Fruit fly (Drosophila melanogaster) whole organism, embryonic: Measurements from ENCODE around the gene MFS9.

Experiments
- C15 ChIP-seq: fragments of 200-800 bp; sonication (Bioruptor generic); IDR thresholded peaks from 3 replicates; pipeline ENCODE4 v1.3.6; 2022; ENCODE audit warnings: missing biosample characterization, missing genetic modification characterization
- CG11247 ChIP-seq: fragments of 200-800 bp; sonication (Bioruptor generic); IDR thresholded peaks from 2 replicates; pipeline ENCODE4 v1.3.6; 2022; ENCODE audit warnings: missing biosample characterization, missing genetic modification characterization
- CG11456 ChIP-seq: fragments of 200-800 bp; sonication (Bioruptor generic); IDR thresholded peaks from 3 replicates; pipeline ENCODE4 v1.3.6; 2022; ENCODE audit warnings: missing biosample characterization, missing genetic modification characterization
- CG15269 ChIP-seq: fragments of 200-800 bp; sonication (Bioruptor generic); optimal IDR thresholded peaks from 2 replicates; lab custom pipeline; 2018; ENCODE audit warnings: missing biosample characterization, mild to moderate bottlenecking, missing genetic modification characterization, moderate library complexity
- CG15514 ChIP-seq: fragments of 200-800 bp; sonication (Bioruptor generic); optimal IDR thresholded peaks from 3 replicates; lab custom pipeline; 2017; ENCODE audit warnings: missing biosample characterization, missing genetic modification characterization, mild to moderate bottlenecking, moderate library complexity, missing genetic modification reagents
- CG15696 ChIP-seq: fragments of 200-800 bp; sonication (Bioruptor generic); optimal IDR thresholded peaks from 2 replicates; lab custom pipeline; 2019; ENCODE audit warnings: missing biosample characterization, mild to moderate bottlenecking, missing genetic modification characterization, moderate library complexity
- CG18011 ChIP-seq: fragments of 200-800 bp; sonication (Bioruptor generic); optimal IDR thresholded peaks from 2 replicates; lab custom pipeline; 2017; ENCODE audit warnings: missing biosample characterization, missing genetic modification characterization, mild to moderate bottlenecking, moderate library complexity, missing genotype
- CG2712 ChIP-seq: fragments of 200-800 bp; optimal IDR thresholded peaks from 3 replicates; lab custom pipeline; 2019; ENCODE audit warnings: missing biosample characterization, mild to moderate bottlenecking, missing genetic modification characterization, moderate library complexity
- CG31388 ChIP-seq: fragments of 200-800 bp; sonication (Bioruptor generic); optimal IDR thresholded peaks from 2 replicates; lab custom pipeline; 2016; ENCODE audit warnings: missing biosample characterization, missing genetic modification characterization
- CG3281 ChIP-seq: fragments of 200-800 bp; sonication (Bioruptor generic); optimal IDR thresholded peaks from 3 replicates; lab custom pipeline; 2017; ENCODE audit warnings: missing biosample characterization, mild to moderate bottlenecking, missing genetic modification characterization
- CG33213 ChIP-seq: fragments of 200-800 bp; sonication (Bioruptor generic); optimal IDR thresholded peaks from 3 replicates; lab custom pipeline; 2016; ENCODE audit warnings: missing biosample characterization, missing genetic modification characterization
- CG4328 ChIP-seq: fragments of 200-800 bp; sonication (Bioruptor generic); optimal IDR thresholded peaks from 3 replicates; lab custom pipeline; 2017; ENCODE audit warnings: missing biosample characterization, missing genetic modification reagents, missing genetic modification characterization
- CG7987 ChIP-seq: fragments of 200-800 bp; sonication (Bioruptor generic); optimal IDR thresholded peaks from 2 replicates; lab custom pipeline; 2018; ENCODE audit warnings: missing biosample characterization, mild to moderate bottlenecking, missing genetic modification characterization, moderate library complexity
- CG8290 ChIP-seq, 3 experiments: fragments of 200-800 bp; sonication (Bioruptor generic); optimal IDR thresholded peaks; 2 replicates each; lab custom pipeline; 2016 to 2019; ENCODE audit warnings: missing biosample characterization in 3 of 3, missing genetic modification characterization in 3 of 3, mild to moderate bottlenecking in 2 of 3, moderate library complexity in 1 of 3
- CG9215 ChIP-seq: fragments of 200-800 bp; sonication (Bioruptor generic); IDR thresholded peaks from 2 replicates; pipeline ENCODE4 v1.3.6; 2022; ENCODE audit warnings: missing biosample characterization, missing genetic modification characterization
- CG9876 ChIP-seq: fragments of 200-800 bp; sonication (Bioruptor generic); optimal IDR thresholded peaks from 2 replicates; lab custom pipeline; 2016; ENCODE audit warnings: missing biosample characterization, missing genetic modification characterization
- Dbx ChIP-seq: fragments of 200-800 bp; sonication (Bioruptor generic); IDR thresholded peaks from 3 replicates; pipeline ENCODE4 v1.3.6; 2022; ENCODE audit warnings: missing biosample characterization, missing genetic modification characterization
- Dip3 ChIP-seq: fragments of 200-800 bp; sonication (Bioruptor generic); optimal IDR thresholded peaks from 3 replicates; lab custom pipeline; 2016; ENCODE audit warnings: missing biosample characterization, missing genetic modification characterization
- Eip74EF ChIP-seq, 2 experiments: fragments of 200-800 bp in 1 of 2; fragments of >200 bp in 1 of 2; sonication (Bioruptor generic) in 1 of 2; optimal IDR thresholded peaks; 2 replicates each; lab custom pipeline; 2017 to 2019; ENCODE audit warnings: missing biosample characterization in 2 of 2, missing genetic modification characterization in 2 of 2, mild to moderate bottlenecking in 1 of 2, moderate library complexity in 1 of 2
- HHEX ChIP-seq: fragments of 200-800 bp; sonication (Bioruptor generic); optimal IDR thresholded peaks from 3 replicates; lab custom pipeline; 2017; ENCODE audit warnings: missing biosample characterization, mild to moderate bottlenecking, missing genetic modification characterization, missing genetic modification reagents
- Mad ChIP-seq: fragments of 200-800 bp; sonication (Bioruptor generic); optimal IDR thresholded peaks from 2 replicates; lab custom pipeline; 2016; ENCODE audit warnings: missing biosample characterization, missing genetic modification characterization
- Nf-YC ChIP-seq: fragments of 200-800 bp; optimal IDR thresholded peaks from 3 replicates; lab custom pipeline; 2019; ENCODE audit warnings: missing biosample characterization, mild to moderate bottlenecking, missing genetic modification characterization, moderate library complexity
- Sox102F ChIP-seq: fragments of 200-800 bp; sonication (Bioruptor generic); optimal IDR thresholded peaks from 2 replicates; lab custom pipeline; 2018; ENCODE audit warnings: missing biosample characterization, mild to moderate bottlenecking, missing genetic modification characterization, moderate library complexity
- Sry-β ChIP-seq: fragments of 200-800 bp; sonication (Bioruptor generic); optimal IDR thresholded peaks from 2 replicates; lab custom pipeline; 2018; ENCODE audit warnings: missing biosample characterization, mild to moderate bottlenecking, missing genetic modification characterization, moderate library complexity
- Sry-δ ChIP-seq: fragments of 200-800 bp; sonication (Bioruptor generic); optimal IDR thresholded peaks from 2 replicates; lab custom pipeline; 2016; ENCODE audit warnings: missing biosample characterization, missing genetic modification characterization
- ab ChIP-seq: fragments of 200-800 bp; sonication (Bioruptor generic); optimal IDR thresholded peaks from 2 replicates; lab custom pipeline; 2016; ENCODE audit warnings: missing biosample characterization, missing genetic modification characterization
- ato ChIP-seq: fragments of 200-800 bp; sonication (Bioruptor generic); IDR thresholded peaks from 2 replicates; pipeline ENCODE4 v1.3.6; 2022; ENCODE audit warnings: missing biosample characterization, missing genetic modification characterization; ENCODE audit not compliant: partially characterized antibody
- bcd ChIP-seq: fragments of 200-800 bp; sonication (Bioruptor generic); optimal IDR thresholded peaks from 2 replicates; lab custom pipeline; 2017; ENCODE audit warnings: missing biosample characterization, mild to moderate bottlenecking, missing genetic modification characterization
- bowl ChIP-seq: fragments of 200-800 bp; sonication (Bioruptor generic); IDR thresholded peaks from 2 replicates; pipeline ENCODE4 v1.3.6; 2022; ENCODE audit warnings: missing biosample characterization, missing genetic modification characterization
- chinmo ChIP-seq: fragments of 200-800 bp; sonication (Bioruptor generic); IDR thresholded peaks from 4 replicates; pipeline ENCODE4 v1.3.6; 2022; ENCODE audit warnings: missing biosample characterization, missing genetic modification characterization; ENCODE audit not compliant: partially characterized antibody
- dmrt99B ChIP-seq: fragments of 200-800 bp; sonication (Bioruptor generic); optimal IDR thresholded peaks from 2 replicates; lab custom pipeline; 2018; ENCODE audit warnings: missing biosample characterization, mild to moderate bottlenecking, missing genetic modification characterization, moderate library complexity
- en ChIP-seq: fragments of 200-800 bp; sonication (Bioruptor generic); optimal IDR thresholded peaks from 2 replicates; lab custom pipeline; 2016; ENCODE audit warnings: missing biosample characterization, missing genetic modification characterization
- gsb-n ChIP-seq: fragments of 200-800 bp; sonication (Bioruptor generic); optimal IDR thresholded peaks from 3 replicates; lab custom pipeline; 2018; ENCODE audit warnings: missing biosample characterization, mild to moderate bottlenecking, missing genetic modification characterization
- kay ChIP-seq: fragments of 200-800 bp; sonication (Bioruptor generic); optimal IDR thresholded peaks from 2 replicates; lab custom pipeline; 2016; ENCODE audit warnings: missing biosample characterization, missing genetic modification characterization
- lbe ChIP-seq: fragments of 200-800 bp; sonication (Bioruptor generic); optimal IDR thresholded peaks from 2 replicates; lab custom pipeline; 2016; ENCODE audit warnings: missing biosample characterization, mild to moderate bottlenecking, missing genetic modification characterization
- mirr ChIP-seq: fragments of 200-800 bp; sonication (Bioruptor generic); optimal IDR thresholded peaks from 3 replicates; lab custom pipeline; 2018; ENCODE audit warnings: missing biosample characterization, mild to moderate bottlenecking, missing genetic modification characterization
- mld ChIP-seq: fragments of 200-800 bp; sonication (Bioruptor generic); IDR thresholded peaks from 3 replicates; pipeline ENCODE4 v1.3.6; 2022; ENCODE audit warnings: missing biosample characterization, missing genetic modification characterization; ENCODE audit not compliant: partially characterized antibody
- otp ChIP-seq: fragments of 200-800 bp; sonication (Bioruptor generic); IDR thresholded peaks from 3 replicates; pipeline ENCODE4, ENCODE4 v1.3.6; 2022; ENCODE audit warnings: missing biosample characterization, missing genetic modification characterization
- pnt ChIP-seq: fragments of 200-800 bp; sonication (Bioruptor generic); optimal IDR thresholded peaks from 3 replicates; lab custom pipeline; 2016; ENCODE audit warnings: missing biosample characterization, missing genetic modification characterization
- seq ChIP-seq: fragments of 200-800 bp; sonication (Bioruptor generic); IDR thresholded peaks from 2 replicates; pipeline ENCODE4 v1.3.6; 2022; ENCODE audit warnings: missing biosample characterization, missing genetic modification characterization
- sima ChIP-seq: fragments of 200-800 bp; sonication (Bioruptor generic); optimal IDR thresholded peaks from 2 replicates; lab custom pipeline; 2016; ENCODE audit warnings: missing biosample characterization, missing genetic modification characterization
- so ChIP-seq: fragments of 200-800 bp; sonication (Bioruptor generic); IDR thresholded peaks from 3 replicates; pipeline ENCODE4 v1.3.6; 2022; ENCODE audit warnings: missing biosample characterization, missing genetic modification characterization
- tup ChIP-seq: fragments of 200-800 bp; sonication (Bioruptor generic); optimal IDR thresholded peaks from 2 replicates; lab custom pipeline; 2016; ENCODE audit warnings: missing biosample characterization, mild to moderate bottlenecking, missing genetic modification characterization, moderate library complexity
- twi ChIP-seq: fragments of 200-800 bp; optimal IDR thresholded peaks from 2 replicates; lab custom pipeline; 2019; ENCODE audit warnings: missing biosample characterization, mild to moderate bottlenecking, missing genetic modification characterization, moderate library complexity
- wdn ChIP-seq: fragments of 200-800 bp; sonication (Bioruptor generic); IDR thresholded peaks from 2 replicates; pipeline ENCODE4 v1.3.6; 2022; ENCODE audit warnings: missing biosample characterization, missing genetic modification characterization
- wor ChIP-seq: fragments of 200-800 bp; sonication (Bioruptor generic); IDR thresholded peaks from 2 replicates; pipeline ENCODE4 v1.3.6; 2022; ENCODE audit warnings: missing biosample characterization, missing genetic modification characterization
- zf30C ChIP-seq: fragments of 200-800 bp; sonication (Bioruptor generic); optimal IDR thresholded peaks from 3 replicates; lab custom pipeline; 2018; ENCODE audit warnings: missing biosample characterization, mild to moderate bottlenecking, missing genetic modification characterization
- zfh1 ChIP-seq: fragments of 200-800 bp; sonication (Bioruptor generic); IDR thresholded peaks from 3 replicates; pipeline ENCODE4 v1.3.6; 2022; ENCODE audit warnings: missing biosample characterization, missing genetic modification characterization

The MFS9 gene

DNA sequence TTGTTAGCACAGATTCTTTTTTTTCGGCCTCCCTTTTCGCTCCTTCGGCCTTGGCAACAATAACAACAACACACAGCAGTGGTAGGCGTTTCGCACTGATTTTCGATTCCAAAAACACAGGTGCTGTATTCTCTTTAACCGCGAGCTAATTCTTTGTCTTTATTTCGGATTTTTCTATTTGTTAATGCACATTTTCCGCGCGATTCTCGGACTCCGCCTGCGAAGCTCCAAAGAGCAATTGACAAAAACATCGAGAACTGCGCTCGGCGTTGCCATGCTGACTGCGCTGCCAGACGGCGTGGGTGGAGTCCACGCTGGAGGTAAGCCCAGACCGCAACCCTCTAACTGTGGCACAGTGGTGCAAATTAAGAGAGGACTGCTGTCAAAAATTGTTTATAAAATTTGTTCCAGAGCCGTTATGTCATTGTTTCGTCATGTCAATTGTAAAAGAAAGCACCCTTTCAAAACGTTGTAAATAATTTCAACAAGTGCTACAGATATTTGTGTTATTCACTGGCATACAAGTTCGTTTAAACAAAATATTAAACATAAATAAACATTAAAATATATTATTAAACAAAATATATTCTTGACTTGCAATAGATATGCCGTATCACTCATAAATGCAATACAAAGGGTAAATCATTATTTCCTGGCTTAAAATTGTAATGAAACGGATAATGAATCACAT is 45.3 kb upstream of the MFS9 start, which contains the start of the genes DPCoAC and CG5180 (continued):
- TF ChIP-seq CG3281 (GFP tag; lab: Kevin White, UChicago) (peak; percentile 59), seq (GFP tag; lab: Robert Waterston, UW) (peak; percentile 40; the same call in 1 of the 2 replicates), lbe (peak; percentile 22), Dip3 (GFP tag; lab: Kevin White, UChicago) (peak; percentile 75), mld (GFP tag; lab: Robert Waterston, UW) (no peak), Sox102F (GFP tag; lab: Kevin White, UChicago) (peak; percentile 48), tup (GFP tag; lab: Kevin White, UChicago) (peak; percentile 1), CG8290 (GFP tag; optimal IDR thresholded peaks at IDR 0.05; lab: Kevin White, UChicago) (peak; percentile 54), CG8290 (tag; optimal IDR thresholded peaks at IDR 0.05; lab: Kevin White, UChicago) (peak in 1 of 2 experiments; percentile 95), mirr (GFP tag; lab: Kevin White, UChicago) (peak; percentile 50), dmrt99B (tag; lab: Kevin White, UChicago) (peak; percentile 52), Sry-δ (GFP tag; lab: Kevin White, UChicago) (peak; percentile 71), C15 (no peak), en (GFP tag; lab: Kevin White, UChicago) (no peak), CG18011 (GFP tag; lab: Kevin White, UChicago) (no peak), bowl (GFP tag; lab: Robert Waterston, UW) (no peak), CG15696 (tag; lab: Kevin White, UChicago) (peak; percentile 42), CG15514 (peak; percentile 93), HHEX (GFP tag; lab: Kevin White, UChicago) (peak; percentile 51), Nf-YC (tag; lab: Kevin White, UChicago) (peak; percentile 38), Eip74EF (GFP tag; optimal IDR thresholded peaks at IDR 0.05; lab: Kevin White, UChicago) (no peak), wdn (peak; percentile 57), CG11247 (peak; percentile 83), bcd (GFP tag; lab: Kevin White, UChicago) (peak; percentile 56), CG7987 (GFP tag; lab: Kevin White, UChicago) (peak; percentile 53), Dbx (GFP tag; lab: Robert Waterston, UW) (peak; percentile 85), otp (GFP tag; lab: Robert Waterston, UW) (0 out of 3 replicates have a peak, but pooled peaks have one; percentile 48), Mad (peak; percentile 60), CG2712 (tag; lab: Kevin White, UChicago) (peak; percentile 43), kay (peak; percentile 5), zf30C (GFP tag; lab: Kevin White, UChicago) (peak; percentile 7), CG15269 (tag; lab: Kevin White, UChicago) (peak; percentile 59), CG33213 (GFP tag; lab: Kevin White, UChicago) (peak; percentile 69), Sry-β (GFP tag; lab: Kevin White, UChicago) (peak; percentile 12), sima (no peak), CG9215 (peak; percentile 4; the same call in 1 of the 2 replicates), CG4328 (GFP tag; lab: Kevin White, UChicago) (no peak), CG31388 (GFP tag; lab: Kevin White, UChicago) (peak; percentile 30), ato (GFP tag; lab: Robert Waterston, UW) (peak; percentile 60; the same call in 1 of the 2 replicates), wor (GFP tag; lab: Robert Waterston, UW) (peak; percentile 26; the same call in 1 of the 2 replicates), CG9876 (GFP tag; lab: Kevin White, UChicago) (peak; percentile 85), so (GFP tag; lab: Robert Waterston, UW) (peak; percentile 53; the same call in 1 of the 3 replicates), pnt (GFP tag; lab: Kevin White, UChicago) (peak; percentile 8), ab (GFP tag; lab: Kevin White, UChicago) (peak; percentile 5), zfh1 (GFP tag; lab: Robert Waterston, UW) (peak; percentile 78; the same call in 2 of the 3 replicates), CG11456 (GFP tag; lab: Robert Waterston, UW) (peak; percentile 89), twi (no peak), chinmo (peak; percentile 84; the same call in 1 of the 4 replicates), gsb-n (tag; lab: Kevin White, UChicago) (peak; percentile 15)
